Worm (Caenorhabditis elegans) whole organism, young adult: ENCODE data around the gene sms-2.
A peak's percentile ranks its signal among the peaks of the same experiment; 100 is the strongest.

Experiments used
- B0019.2 ChIP-seq: fragments of 200-800 bp; sonication (Bioruptor generic); conservative IDR thresholded peaks from 2 replicates; pipeline ENCODE4 v1.3.6; 2022; ENCODE audit warnings: missing genetic modification reagents, missing genetic modification characterization, missing compliant biosample characterization
- C17E4.6 ChIP-seq: fragments of 200-800 bp; sonication (Bioruptor generic); IDR thresholded peaks from 2 replicates; pipeline ENCODE4 v1.3.6; 2022; ENCODE audit warnings: missing genetic modification reagents, missing genetic modification characterization, missing compliant biosample characterization
- F10E7.11 ChIP-seq: sonication (generic microtip); optimal IDR thresholded peaks from 2 replicates; lab custom pipeline; 2017; ENCODE audit warnings: mild to moderate bottlenecking, missing genetic modification characterization, moderate library complexity, missing compliant biosample characterization
- F22D6.2 ChIP-seq: sonication (generic microtip); optimal IDR thresholded peaks from 2 replicates; lab custom pipeline; 2016; ENCODE audit warnings: mild to moderate bottlenecking, missing genetic modification characterization, missing compliant biosample characterization
- F23B12.7 ChIP-seq: sonication (generic microtip); optimal IDR thresholded peaks from 2 replicates; lab custom pipeline; 2017; ENCODE audit warnings: missing genetic modification characterization, mild to moderate bottlenecking, missing compliant biosample characterization, antibody characterized with exemption, moderate library complexity; ENCODE audit not compliant: insufficient read depth
- F39B2.1 ChIP-seq: fragments of 200-800 bp; sonication (Bioruptor generic); IDR thresholded peaks from 2 replicates; pipeline ENCODE4 v1.3.6; 2022; ENCODE audit warnings: missing genetic modification reagents, missing genetic modification characterization, missing compliant biosample characterization
- T07F8.4 ChIP-seq: sonication (generic microtip); optimal IDR thresholded peaks from 2 replicates; lab custom pipeline; 2016; ENCODE audit warnings: mild to moderate bottlenecking, missing genetic modification characterization, moderate library complexity, missing compliant biosample characterization
- Y53F4B.3 ChIP-seq: fragments of 200-800 bp; sonication (Bioruptor generic); IDR thresholded peaks from 2 replicates; pipeline ENCODE4 v1.3.6; 2022; ENCODE audit warnings: missing genetic modification reagents, missing genetic modification characterization, missing compliant biosample characterization
- Y53G8AR.9 ChIP-seq: fragments of 200-800 bp; sonication (Bioruptor generic); conservative IDR thresholded peaks from 2 replicates; pipeline ENCODE4 v1.3.6; 2022; ENCODE audit warnings: missing genetic modification reagents, missing genetic modification characterization, missing compliant biosample characterization
- Y56A3A.18 ChIP-seq: fragments of 200-800 bp; sonication (Bioruptor generic); IDR thresholded peaks from 2 replicates; pipeline ENCODE4 v1.3.6; 2022; ENCODE audit warnings: missing genetic modification reagents, missing genetic modification characterization, missing compliant biosample characterization
- Y79H2A.3 ChIP-seq: fragments of 200-800 bp; sonication (Bioruptor generic); conservative IDR thresholded peaks from 2 replicates; pipeline ENCODE4 v1.3.6; 2022; ENCODE audit warnings: missing genetic modification reagents, missing genetic modification characterization, missing compliant biosample characterization
- ama-1 ChIP-seq, 3 experiments: fragments of 150-350 bp in 1 of 3; sonication (generic microtip) in 2 of 3; optimal IDR thresholded peaks; 2 replicates each; lab custom pipeline; 2014 to 2018; ENCODE audit warnings: missing biosample characterization in 2 of 3, missing genetic modification characterization in 2 of 3, missing genetic modification reagents in 2 of 3
- atf-7 ChIP-seq: sonication (generic microtip); optimal IDR thresholded peaks from 2 replicates; lab custom pipeline; 2017; ENCODE audit warnings: mild to moderate bottlenecking, missing genetic modification characterization, missing compliant biosample characterization
- attf-5 ChIP-seq: fragments of 200-800 bp; sonication (Bioruptor generic); optimal IDR thresholded peaks from 2 replicates; lab custom pipeline; 2018; ENCODE audit warnings: mild to moderate bottlenecking, missing genetic modification characterization, missing compliant biosample characterization
- bed-2 ChIP-seq: fragments of 200-800 bp; sonication (Bioruptor generic); IDR thresholded peaks from 2 replicates; pipeline ENCODE4 v1.3.6; 2022; ENCODE audit warnings: missing genetic modification reagents, missing genetic modification characterization, missing compliant biosample characterization
- cebp-1 ChIP-seq, 2 experiments: fragments of 200-800 bp in 1 of 2; sonication (Bioruptor generic) in 1 of 2; sonication (generic microtip) in 1 of 2; IDR thresholded peaks in 1 of 2; optimal IDR thresholded peaks in 1 of 2; 2 replicates each; pipeline versions ENCODE4 v1.3.6 to Lab custom; 2017 to 2022; ENCODE audit warnings: missing compliant biosample characterization in 2 of 2, missing genetic modification characterization in 2 of 2, mild to moderate bottlenecking in 1 of 2, missing genetic modification reagents in 1 of 2, moderate library complexity in 1 of 2
- ceh-27 ChIP-seq: fragments of 200-800 bp; sonication (Bioruptor generic); optimal IDR thresholded peaks from 2 replicates; lab custom pipeline; 2018; ENCODE audit warnings: mild to moderate bottlenecking, missing genetic modification characterization, moderate library complexity, missing compliant biosample characterization
- ceh-40 ChIP-seq: fragments of 200-800 bp; sonication (Bioruptor generic); IDR thresholded peaks from 2 replicates; pipeline ENCODE4 v1.3.6; 2022; ENCODE audit warnings: missing genetic modification characterization, missing compliant biosample characterization
- die-1 ChIP-seq: sonication (generic microtip); optimal IDR thresholded peaks from 2 replicates; lab custom pipeline; 2016; ENCODE audit warnings: missing genotype, mild to moderate bottlenecking, missing genetic modification characterization, missing compliant biosample characterization
- dox-1 ChIP-seq: fragments of 200-800 bp; sonication (Bioruptor generic); IDR thresholded peaks from 2 replicates; pipeline ENCODE4 v1.3.6; 2022; ENCODE audit warnings: missing genetic modification reagents, missing genetic modification characterization, missing compliant biosample characterization
- dpff-1 ChIP-seq: sonication (generic microtip); optimal IDR thresholded peaks from 2 replicates; lab custom pipeline; 2017; ENCODE audit warnings: mild to moderate bottlenecking, missing genetic modification characterization, missing compliant biosample characterization
- egl-18 ChIP-seq: fragments of 200-800 bp; sonication (Bioruptor generic); IDR thresholded peaks from 2 replicates; pipeline ENCODE4 v1.3.6; 2022; ENCODE audit warnings: missing genetic modification reagents, missing genetic modification characterization, missing compliant biosample characterization
- egl-44 ChIP-seq: fragments of 200-800 bp; sonication (Bioruptor generic); IDR thresholded peaks from 2 replicates; pipeline ENCODE4 v1.3.6; 2022; ENCODE audit warnings: missing genetic modification reagents, missing genetic modification characterization, missing compliant biosample characterization
- egrh-3 ChIP-seq: fragments of 200-800 bp; sonication (Bioruptor generic); IDR thresholded peaks from 2 replicates; pipeline ENCODE4 v1.3.6; 2022; ENCODE audit warnings: missing genetic modification reagents, missing genetic modification characterization, missing compliant biosample characterization
- ekl-4 ChIP-seq: fragments of 200-800 bp; sonication (Bioruptor generic); IDR thresholded peaks from 2 replicates; pipeline ENCODE4 v1.3.6; 2022; ENCODE audit warnings: missing genetic modification reagents, missing genetic modification characterization, missing compliant biosample characterization
- gei-17 ChIP-seq: fragments of 200-800 bp; sonication (Bioruptor generic); optimal IDR thresholded peaks from 2 replicates; lab custom pipeline; 2018; ENCODE audit warnings: mild to moderate bottlenecking, missing genetic modification characterization, missing compliant biosample characterization
- hmg-1.2 ChIP-seq: fragments of 200-800 bp; sonication (Bioruptor generic); IDR thresholded peaks from 2 replicates; pipeline ENCODE4 v1.3.6; 2022; ENCODE audit warnings: missing genetic modification reagents, missing genetic modification characterization, missing compliant biosample characterization
- let-607 ChIP-seq, 2 experiments: fragments of 200-800 bp in 1 of 2; sonication (Bioruptor generic) in 1 of 2; sonication (generic microtip) in 1 of 2; optimal IDR thresholded peaks; 2 replicates each; lab custom pipeline; 2016 to 2018; ENCODE audit warnings: mild to moderate bottlenecking in 2 of 2, missing compliant biosample characterization in 2 of 2, missing genetic modification characterization in 2 of 2, moderate library complexity in 2 of 2, missing genotype in 1 of 2
- lin-40 ChIP-seq: sonication (generic microtip); optimal IDR thresholded peaks from 2 replicates; lab custom pipeline; 2016; ENCODE audit warnings: missing genetic modification characterization, mild to moderate bottlenecking, missing compliant biosample characterization, missing genotype, missing genetic modification reagents
- mcd-1 ChIP-seq: fragments of 200-800 bp; sonication (Bioruptor generic); IDR thresholded peaks from 2 replicates; pipeline ENCODE4 v1.3.6; 2022; ENCODE audit warnings: missing genetic modification reagents, missing genetic modification characterization, missing compliant biosample characterization
- nfya-1 ChIP-seq: sonication (generic microtip); optimal IDR thresholded peaks from 2 replicates; lab custom pipeline; 2017; ENCODE audit warnings: antibody characterized with exemption, missing compliant biosample characterization, missing genetic modification characterization, borderline replicate concordance; ENCODE audit not compliant: insufficient read depth
- nhr-80 ChIP-seq: sonication (generic microtip); optimal IDR thresholded peaks from 2 replicates; lab custom pipeline; 2016; ENCODE audit warnings: missing genetic modification characterization, missing compliant biosample characterization
- pbrm-1 ChIP-seq: fragments of 200-800 bp; sonication (Bioruptor generic); IDR thresholded peaks from 2 replicates; pipeline ENCODE4 v1.3.6; 2022; ENCODE audit warnings: missing genetic modification reagents, missing genetic modification characterization, missing compliant biosample characterization
- snpc-1.3 ChIP-seq: sonication (generic microtip); optimal IDR thresholded peaks from 2 replicates; lab custom pipeline; 2017; ENCODE audit warnings: missing genetic modification characterization, mild to moderate bottlenecking, missing compliant biosample characterization, antibody characterized with exemption, moderate library complexity, missing genotype, missing genetic modification reagents; ENCODE audit not compliant: insufficient read depth
- snpc-4 ChIP-seq, 5 experiments: fragments of 150-350 bp in 1 of 5; sonication (generic microtip) in 4 of 5; optimal IDR thresholded peaks; 2 replicates each; lab custom pipeline; 2014 to 2018; ENCODE audit warnings: missing genetic modification characterization in 5 of 5, missing biosample characterization in 3 of 5, antibody characterized with exemption in 2 of 5, mild to moderate bottlenecking in 2 of 5, missing compliant biosample characterization in 2 of 5, missing genotype in 2 of 5, moderate library complexity in 2 of 5, missing genetic modification reagents in 1 of 5
- tlf-1 ChIP-seq: fragments of 200-800 bp; sonication (Bioruptor generic); optimal IDR thresholded peaks from 2 replicates; lab custom pipeline; 2018; ENCODE audit warnings: mild to moderate bottlenecking, missing genetic modification characterization, missing compliant biosample characterization

The sms-2 gene

DNA sequence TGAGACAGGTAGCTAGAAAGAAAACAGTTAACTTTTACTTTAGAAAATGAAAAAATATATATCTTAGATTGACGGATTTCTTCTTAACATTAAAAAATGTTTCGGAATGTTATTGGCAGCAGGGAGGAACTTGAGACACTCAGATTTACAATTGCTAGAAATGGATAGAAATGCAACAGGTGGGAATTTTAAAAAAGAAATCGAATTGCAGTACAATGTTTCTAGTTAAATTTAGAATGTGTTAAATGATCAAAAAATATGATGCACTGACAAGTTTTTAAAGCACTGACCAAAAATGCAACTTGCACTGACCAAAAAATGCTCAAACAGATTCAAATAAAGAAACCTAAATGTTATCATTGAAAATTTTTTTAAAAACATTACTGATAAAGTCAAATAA lies 22.6 kb downstream of the sms-2 start:
- TF ChIP-seq dox-1 (no peak), egl-18 (GFP tag; lab: Robert Waterston, UW) (no peak), B0019.2 (GFP tag; lab: Robert Waterston, UW) (no peak), dpff-1 (tag; lab: Kevin White, UChicago) (no peak), gei-17 (GFP tag; lab: Kevin White, UChicago) (no peak), T07F8.4 (tag; lab: Kevin White, UChicago) (no peak), ama-1 (optimal IDR thresholded peaks at IDR 0.05; lab: Kevin White, UChicago) (no peak), ama-1 (GFP tag; optimal IDR thresholded peaks at IDR 0.05; lab: Kevin White, UChicago) (no peak), C17E4.6 (no peak), F22D6.2 (tag; lab: Kevin White, UChicago) (no peak), Y53G8AR.9 (GFP tag; lab: Robert Waterston, UW) (no peak), ceh-40 (GFP tag; lab: Robert Waterston, UW) (no peak), Y79H2A.3 (GFP tag; lab: Robert Waterston, UW) (no peak), nfya-1 (no peak), egl-44 (GFP tag; lab: Robert Waterston, UW) (no peak), egrh-3 (GFP tag; lab: Robert Waterston, UW) (no peak), tlf-1 (GFP tag; lab: Kevin White, UChicago) (no peak), Y53F4B.3 (GFP tag; lab: Robert Waterston, UW) (no peak), bed-2 (GFP tag; lab: Robert Waterston, UW) (no peak)
- TF ChIP-seq, all 124 proteins: peak for 0

DNA sequence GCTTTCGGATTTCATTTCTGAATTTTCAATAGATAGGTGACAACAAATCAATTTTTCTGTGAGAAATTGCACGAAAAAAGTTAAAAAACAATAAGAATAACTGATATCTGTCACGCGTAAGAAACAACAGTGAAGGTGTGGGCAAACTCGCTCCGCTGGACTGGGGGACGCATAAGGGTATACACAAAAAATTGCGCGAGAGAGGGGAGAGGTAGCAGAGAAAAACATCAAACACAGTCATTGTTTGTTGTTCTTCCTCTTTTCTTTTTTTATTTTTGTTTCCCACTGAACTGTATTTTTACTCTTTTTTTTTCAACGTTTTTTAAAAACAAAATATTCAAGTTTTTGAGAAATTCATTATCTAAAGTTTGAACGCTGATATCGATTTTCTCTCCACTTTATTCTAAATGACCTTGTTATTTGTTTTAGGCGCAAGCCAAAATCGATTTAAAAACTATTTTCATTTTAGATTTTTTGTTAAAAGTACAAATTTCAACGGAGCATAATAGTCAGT lies 24.1 kb downstream of the sms-2 start, which contains the start of the genes pifk-1 and tbc-11:
Gene pifk-1 (minus strand): TSS at position 17 of the 514 bp plus-strand sequence.
Gene tbc-11 (plus strand): TSS at position 464 of the 514 bp plus-strand sequence.
- TF ChIP-seq let-607 (tag; optimal IDR thresholded peaks at IDR 0.05; lab: Kevin White, UChicago) (peak in 1 of 2 experiments; percentile 12), egrh-3 (GFP tag; lab: Robert Waterston, UW) (no peak), pbrm-1 (GFP tag; lab: Robert Waterston, UW) (no peak), F23B12.7 (peak; percentile 71), ekl-4 (no peak), ceh-27 (GFP tag; lab: Kevin White, UChicago) (peak; percentile 24), nhr-80 (peak; percentile 75), snpc-4 (GFP tag; optimal IDR thresholded peaks at IDR 0.05; lab: Kevin White, UChicago) (no peak), snpc-4 (tag; optimal IDR thresholded peaks at IDR 0.05; lab: Kevin White, UChicago) (peak in 1 of 4 experiments; percentile 65), hmg-1.2 (GFP tag; lab: Robert Waterston, UW) (peak; percentile 9; the same call in 1 of the 2 replicates), dox-1 (0 out of 2 replicates have a peak, but pooled peaks have one; percentile 32), atf-7 (tag; lab: Kevin White, UChicago) (no peak), mcd-1 (GFP tag; lab: Robert Waterston, UW) (peak; percentile 65), cebp-1 (GFP tag; IDR thresholded peaks at IDR 0.05; lab: Robert Waterston, UW) (no peak), cebp-1 (tag; optimal IDR thresholded peaks at IDR 0.05; lab: Kevin White, UChicago) (no peak), snpc-1.3 (tag; lab: Kevin White, UChicago) (no peak), attf-5 (GFP tag; lab: Kevin White, UChicago) (peak; percentile 75), lin-40 (tag; lab: Kevin White, UChicago) (peak; percentile 23)

DNA sequence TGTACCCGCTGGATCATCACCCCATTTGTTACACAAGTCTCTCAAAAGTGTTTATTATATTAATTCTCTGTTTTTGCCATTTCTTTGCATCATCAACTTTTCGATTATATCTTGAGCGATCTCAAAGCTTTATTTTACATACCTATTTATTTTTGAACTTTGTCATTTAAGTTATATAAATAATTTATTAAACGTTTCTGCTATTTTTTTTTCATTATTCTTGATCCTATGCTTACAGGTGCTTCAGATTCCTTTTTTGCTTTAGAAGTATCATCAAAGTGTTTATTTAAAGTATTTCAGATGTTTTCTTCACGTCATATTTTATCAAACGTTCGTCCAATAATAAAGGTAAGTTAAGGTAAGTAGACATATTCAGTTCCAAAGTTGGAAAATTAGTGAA lies 30.6 kb downstream of the sms-2 start, which contains the start of gene F35H12.5:
Gene F35H12.5 (plus strand): TSS at position 301 of the 400 bp plus-strand sequence.
- TF ChIP-seq F39B2.1 (GFP tag; lab: Robert Waterston, UW) (no peak), F10E7.11 (no peak), Y56A3A.18 (GFP tag; lab: Robert Waterston, UW) (no peak), die-1 (no peak), egrh-3 (GFP tag; lab: Robert Waterston, UW) (no peak)
